Worm (Caenorhabditis elegans) whole organism, L3 larva: ENCODE results near the gene nas-19.

Experiments used
- ZK546.5 ChIP-seq: sonication (generic microtip); optimal IDR thresholded peaks from 2 replicates; lab custom pipeline; 2017; ENCODE audit warnings: missing biosample characterization, missing genetic modification characterization
- ceh-16 ChIP-seq: sonication (generic microtip); optimal IDR thresholded peaks from 2 replicates; lab custom pipeline; 2017; ENCODE audit warnings: missing biosample characterization, missing genetic modification characterization
- egl-27 ChIP-seq: sonication (generic microtip); optimal IDR thresholded peaks from 4 replicates; lab custom pipeline; 2017; ENCODE audit warnings: missing biosample characterization, missing genetic modification reagents, missing genetic modification characterization
- fos-1 ChIP-seq: fragments of 150-350 bp; optimal IDR thresholded peaks from 2 replicates; lab custom pipeline; 2014; ENCODE audit warnings: missing biosample characterization, missing genetic modification characterization
- lin-39 ChIP-seq: fragments of 150-350 bp; optimal IDR thresholded peaks from 2 replicates; lab custom pipeline; 2018; ENCODE audit warnings: missing biosample characterization, missing genetic modification reagents, missing genetic modification characterization
- mdl-1 ChIP-seq: fragments of 150-350 bp; optimal IDR thresholded peaks from 2 replicates; lab custom pipeline; 2014; ENCODE audit warnings: missing biosample characterization, missing genetic modification characterization
- nfya-1 ChIP-seq: sonication (generic microtip); optimal IDR thresholded peaks from 2 replicates; lab custom pipeline; 2017; ENCODE audit warnings: missing genetic modification characterization, mild to moderate bottlenecking, missing compliant biosample characterization, antibody characterized with exemption, moderate library complexity; ENCODE audit not compliant: insufficient read depth
- nhr-25 ChIP-seq: sonication (generic microtip); optimal IDR thresholded peaks from 2 replicates; lab custom pipeline; 2017; ENCODE audit warnings: missing biosample characterization, missing genetic modification characterization
- snpc-4 ChIP-seq: fragments of 150-350 bp; optimal IDR thresholded peaks from 2 replicates; lab custom pipeline; 2014; ENCODE audit warnings: missing biosample characterization, missing genetic modification characterization
- ztf-11 ChIP-seq: fragments of 150-350 bp; optimal IDR thresholded peaks from 2 replicates; lab custom pipeline; 2014; ENCODE audit warnings: missing biosample characterization, missing genetic modification characterization

DNA sequence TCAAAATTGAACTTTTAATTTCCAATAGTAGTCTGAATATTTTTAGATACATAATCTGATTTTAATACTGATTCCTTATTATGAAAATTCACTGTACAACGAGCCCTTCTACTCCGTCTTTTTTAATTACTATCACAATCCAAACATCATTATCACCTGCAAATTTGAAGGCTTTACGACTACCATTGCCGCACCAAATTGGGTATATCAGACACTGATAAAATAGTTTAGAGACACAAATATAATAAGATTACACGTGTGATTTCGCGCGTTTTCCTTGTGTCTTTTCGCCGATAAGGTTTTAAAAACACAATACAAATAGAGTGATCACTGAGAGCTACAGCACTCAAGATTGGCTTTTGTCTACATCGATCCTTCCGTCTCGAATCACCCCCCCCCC lies 549 bp upstream of the nas-19 start:
- TF ChIP-seq egl-27 (no peak), fos-1 (no peak), mdl-1 (tag; lab: Kevin White, UChicago) (no peak), ztf-11 (tag; lab: Kevin White, UChicago) (no peak), snpc-4 (tag; lab: Kevin White, UChicago) (no peak), nfya-1 (tag; lab: Kevin White, UChicago) (no peak), ceh-16 (tag; lab: Kevin White, UChicago) (no peak), nhr-25 (no peak), ZK546.5 (no peak), lin-39 (tag; lab: Kevin White, UChicago) (no peak)
